Fruit fly (Drosophila melanogaster): ENCODE data around the gene dsh.

Gene dsh

DNA sequence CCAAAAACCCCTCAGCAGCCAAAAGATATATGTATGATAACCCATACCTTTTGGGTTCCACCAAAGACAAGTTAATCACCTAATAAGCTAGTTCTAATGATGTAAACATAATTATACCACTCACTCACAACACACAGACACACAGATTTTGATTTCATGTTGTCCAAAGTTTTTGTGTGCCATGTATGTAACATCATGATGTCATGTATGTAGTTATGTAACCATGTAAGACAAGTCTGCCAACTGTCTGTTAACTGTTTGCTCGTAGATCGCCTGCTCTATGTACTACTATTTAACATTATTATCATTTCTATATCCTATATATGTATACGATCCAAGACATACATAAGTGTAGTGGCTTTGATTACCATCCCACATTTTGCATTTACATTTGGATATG is 48.6 kb downstream of the dsh start:
- TF ChIP-seq OdsH (GFP tag; optimal IDR thresholded peaks at IDR 0.05) = no peak
- no peak for TF ChIP-seq CG34406 (GFP tag; optimal IDR thresholded peaks at IDR 0.05)
- TF ChIP-seq CG6276 (GFP tag; optimal IDR thresholded peaks at IDR 0.05) = no peak
- no peak for TF ChIP-seq CG32006 (GFP tag; optimal IDR thresholded peaks at IDR 0.05)
- TF ChIP-seq CG15336 (GFP tag; IDR thresholded peaks at IDR 0.05) = no peak
- TF ChIP-seq CG16779 (tag; optimal IDR thresholded peaks at IDR 0.05) = no peak
- no peak for TF ChIP-seq dac (GFP tag; optimal IDR thresholded peaks at IDR 0.05)
- no peak for TF ChIP-seq svp (GFP tag)
- no peak for TF ChIP-seq Met (GFP tag; optimal IDR thresholded peaks at IDR 0.05)
- no peak for TF ChIP-seq Blimp-1 (GFP tag; optimal IDR thresholded peaks at IDR 0.05)
- no peak for TF ChIP-seq ss (GFP tag; optimal IDR thresholded peaks at IDR 0.05)
- no peak for TF ChIP-seq CG6163 (GFP tag; IDR thresholded peaks at IDR 0.05)
- TF ChIP-seq Hr4 (GFP tag; optimal IDR thresholded peaks at IDR 0.05) = no peak
- TF ChIP-seq esn (GFP tag; optimal IDR thresholded peaks at IDR 0.05) = no peak
- TF ChIP-seq Sox14 (GFP tag; optimal IDR thresholded peaks at IDR 0.05) = no peak
- no peak for TF ChIP-seq pdm3 (GFP tag; optimal IDR thresholded peaks at IDR 0.05)
- no peak for TF ChIP-seq lz (GFP tag; optimal IDR thresholded peaks at IDR 0.05)
- no peak for TF ChIP-seq CG3032 (tag; optimal IDR thresholded peaks at IDR 0.05)
